Worm (Caenorhabditis elegans): ENCODE measurements around the gene cest-2.1.

- TF ChIP-seq tab-1 (GFP tag; IDR thresholded peaks at IDR 0.05) (no peak), ztf-23 (GFP tag; IDR thresholded peaks at IDR 0.05) (no peak), T22C8.4 (GFP tag; IDR thresholded peaks at IDR 0.05) (no peak), klf-2 (GFP tag; conservative IDR thresholded peaks at IDR 0.05) (no peak), flt-1 (GFP tag; IDR thresholded peaks at IDR 0.05) (no peak), med-1 (GFP tag; optimal IDR thresholded peaks at IDR 0.05; ENCODE audit: insufficient read depth) (no peak), ztf-29 (GFP tag; IDR thresholded peaks at IDR 0.05) (no peak), ref-1 (GFP tag; conservative IDR thresholded peaks at IDR 0.05) (no peak), cog-1 (tag; optimal IDR thresholded peaks at IDR 0.05) (no peak)
Measured at ce11 chrV:14162959-14163548, 8.2 kb downstream of the cest-2.1 start, which contains the start of gene srd-26.

Measured in whole organism, midembryonic.